Worm (Caenorhabditis elegans) whole organism, young adult: ENCODE measurements around the gene oac-24.

Experiments used
- B0336.3 ChIP-seq: fragments of 200-800 bp; sonication (Bioruptor generic); IDR thresholded peaks from 2 replicates; pipeline ENCODE4 v1.3.6; 2022; ENCODE audit warnings: missing genetic modification characterization, missing compliant biosample characterization
- F49E8.2 ChIP-seq: sonication (generic microtip); optimal IDR thresholded peaks from 3 replicates; lab custom pipeline; 2017; ENCODE audit warnings: missing genetic modification characterization, mild to moderate bottlenecking, missing compliant biosample characterization, antibody characterized with exemption, moderate library complexity; ENCODE audit not compliant: insufficient read depth
- F57C9.4 ChIP-seq: sonication (generic microtip); optimal IDR thresholded peaks from 2 replicates; lab custom pipeline; 2017; ENCODE audit warnings: mild to moderate bottlenecking, missing genetic modification characterization, missing compliant biosample characterization
- K11D2.4 ChIP-seq: fragments of 200-800 bp; sonication (Bioruptor generic); IDR thresholded peaks from 2 replicates; pipeline ENCODE4 v1.3.6; 2022; ENCODE audit warnings: missing genetic modification reagents, missing genetic modification characterization, missing compliant biosample characterization
- K12H6.12 ChIP-seq: fragments of 200-800 bp; sonication (Bioruptor generic); optimal IDR thresholded peaks from 2 replicates; lab custom pipeline; 2018; ENCODE audit warnings: mild to moderate bottlenecking, missing genetic modification characterization, missing compliant biosample characterization
- Y53G8AR.9 ChIP-seq: fragments of 200-800 bp; sonication (Bioruptor generic); conservative IDR thresholded peaks from 2 replicates; pipeline ENCODE4 v1.3.6; 2022; ENCODE audit warnings: missing genetic modification reagents, missing genetic modification characterization, missing compliant biosample characterization
- Y67H2A.10 ChIP-seq: fragments of 200-800 bp; sonication (Bioruptor generic); conservative IDR thresholded peaks from 2 replicates; pipeline ENCODE4 v1.3.6; 2022; ENCODE audit warnings: missing genetic modification reagents, missing genetic modification characterization, missing compliant biosample characterization
- Y79H2A.3 ChIP-seq: fragments of 200-800 bp; sonication (Bioruptor generic); conservative IDR thresholded peaks from 2 replicates; pipeline ENCODE4 v1.3.6; 2022; ENCODE audit warnings: missing genetic modification reagents, missing genetic modification characterization, missing compliant biosample characterization
- ZK185.1 ChIP-seq: sonication (generic microtip); optimal IDR thresholded peaks from 2 replicates; lab custom pipeline; 2016; ENCODE audit warnings: mild to moderate bottlenecking, missing genetic modification characterization, missing compliant biosample characterization; ENCODE audit not compliant: poor library complexity, severe bottlenecking
- aptf-2 ChIP-seq: fragments of 200-800 bp; sonication (Bioruptor generic); conservative IDR thresholded peaks from 2 replicates; pipeline ENCODE4 v1.3.6; 2022; ENCODE audit warnings: missing genetic modification reagents, missing genetic modification characterization, missing compliant biosample characterization
- athp-1 ChIP-seq: sonication (generic microtip); optimal IDR thresholded peaks from 2 replicates; lab custom pipeline; 2017; ENCODE audit warnings: mild to moderate bottlenecking, missing genetic modification characterization, missing compliant biosample characterization
- bed-1 ChIP-seq: fragments of 200-800 bp; sonication (Bioruptor generic); IDR thresholded peaks from 2 replicates; pipeline ENCODE4 v1.3.6; 2022; ENCODE audit warnings: missing genetic modification reagents, missing genetic modification characterization, missing compliant biosample characterization
- bed-2 ChIP-seq: fragments of 200-800 bp; sonication (Bioruptor generic); IDR thresholded peaks from 2 replicates; pipeline ENCODE4 v1.3.6; 2022; ENCODE audit warnings: missing genetic modification reagents, missing genetic modification characterization, missing compliant biosample characterization
- cebp-1 ChIP-seq, 2 experiments: fragments of 200-800 bp in 1 of 2; sonication (Bioruptor generic) in 1 of 2; sonication (generic microtip) in 1 of 2; IDR thresholded peaks in 1 of 2; optimal IDR thresholded peaks in 1 of 2; 2 replicates each; pipeline versions ENCODE4 v1.3.6 to Lab custom; 2017 to 2022; ENCODE audit warnings: missing compliant biosample characterization in 2 of 2, missing genetic modification characterization in 2 of 2, mild to moderate bottlenecking in 1 of 2, missing genetic modification reagents in 1 of 2, moderate library complexity in 1 of 2
- cebp-2 ChIP-seq: fragments of 200-800 bp; sonication (Bioruptor generic); IDR thresholded peaks from 2 replicates; pipeline ENCODE4 v1.3.6; 2022; ENCODE audit warnings: missing genetic modification characterization, missing compliant biosample characterization
- ceh-40 ChIP-seq: fragments of 200-800 bp; sonication (Bioruptor generic); IDR thresholded peaks from 2 replicates; pipeline ENCODE4 v1.3.6; 2022; ENCODE audit warnings: missing genetic modification characterization, missing compliant biosample characterization
- ceh-58 ChIP-seq: fragments of 200-800 bp; sonication (Bioruptor generic); IDR thresholded peaks from 2 replicates; pipeline ENCODE4 v1.3.6; 2022; ENCODE audit warnings: missing genetic modification characterization, missing compliant biosample characterization
- ceh-79 ChIP-seq: sonication (generic microtip); optimal IDR thresholded peaks from 2 replicates; lab custom pipeline; 2017; ENCODE audit warnings: mild to moderate bottlenecking, missing genetic modification characterization, missing compliant biosample characterization
- ceh-91 ChIP-seq: fragments of 200-800 bp; sonication (Bioruptor generic); IDR thresholded peaks from 2 replicates; pipeline ENCODE4 v1.3.6; 2022; ENCODE audit warnings: missing genetic modification reagents, missing genetic modification characterization, missing compliant biosample characterization
- die-1 ChIP-seq: sonication (generic microtip); optimal IDR thresholded peaks from 2 replicates; lab custom pipeline; 2016; ENCODE audit warnings: missing genotype, mild to moderate bottlenecking, missing genetic modification characterization, missing compliant biosample characterization
- dpl-1 ChIP-seq: fragments of 150-350 bp; optimal IDR thresholded peaks from 2 replicates; lab custom pipeline; 2014; ENCODE audit warnings: missing biosample characterization, missing genetic modification reagents, missing genetic modification characterization
- hlh-26 ChIP-seq: fragments of 200-800 bp; sonication (Bioruptor generic); conservative IDR thresholded peaks from 2 replicates; pipeline ENCODE4 v1.3.6; 2022; ENCODE audit warnings: missing genetic modification reagents, missing genetic modification characterization, missing compliant biosample characterization
- hmg-1.2 ChIP-seq: fragments of 200-800 bp; sonication (Bioruptor generic); IDR thresholded peaks from 2 replicates; pipeline ENCODE4 v1.3.6; 2022; ENCODE audit warnings: missing genetic modification reagents, missing genetic modification characterization, missing compliant biosample characterization
- hmg-20 ChIP-seq: fragments of 200-800 bp; sonication (Bioruptor generic); IDR thresholded peaks from 2 replicates; pipeline ENCODE4 v1.3.6; 2022; ENCODE audit warnings: missing genetic modification reagents, missing genetic modification characterization, missing compliant biosample characterization
- hrde-1 ChIP-seq: sonication (generic microtip); optimal IDR thresholded peaks from 2 replicates; lab custom pipeline; 2016; ENCODE audit warnings: missing genetic modification characterization, mild to moderate bottlenecking, missing compliant biosample characterization, moderate library complexity, missing genotype, missing genetic modification reagents, borderline replicate concordance
- lag-1 ChIP-seq: fragments of 200-800 bp; sonication (Bioruptor generic); IDR thresholded peaks from 2 replicates; pipeline ENCODE4 v1.3.6; 2022; ENCODE audit warnings: missing genetic modification reagents, missing genetic modification characterization, missing compliant biosample characterization
- let-607 ChIP-seq, 2 experiments: fragments of 200-800 bp in 1 of 2; sonication (Bioruptor generic) in 1 of 2; sonication (generic microtip) in 1 of 2; optimal IDR thresholded peaks; 2 replicates each; lab custom pipeline; 2016 to 2018; ENCODE audit warnings: mild to moderate bottlenecking in 2 of 2, missing compliant biosample characterization in 2 of 2, missing genetic modification characterization in 2 of 2, moderate library complexity in 2 of 2, missing genotype in 1 of 2
- lin-35 ChIP-seq, 3 experiments: fragments of 150-350 bp in 2 of 3; sonication (generic microtip) in 1 of 3; optimal IDR thresholded peaks; 2 replicates each; lab custom pipeline; 2014 to 2018; ENCODE audit warnings: missing biosample characterization in 3 of 3, missing genetic modification characterization in 3 of 3, missing genetic modification reagents in 3 of 3
- lsl-1 ChIP-seq: fragments of 200-800 bp; sonication (Bioruptor generic); optimal IDR thresholded peaks from 2 replicates; lab custom pipeline; 2018; ENCODE audit warnings: mild to moderate bottlenecking, missing genetic modification characterization, moderate library complexity, missing compliant biosample characterization
- madf-10 ChIP-seq: sonication (generic microtip); optimal IDR thresholded peaks from 2 replicates; lab custom pipeline; 2016; ENCODE audit warnings: mild to moderate bottlenecking, missing genetic modification characterization, missing compliant biosample characterization
- mel-28 ChIP-seq: sonication (generic microtip); optimal IDR thresholded peaks from 2 replicates; lab custom pipeline; 2016; ENCODE audit warnings: borderline replicate concordance, mild to moderate bottlenecking, missing genetic modification characterization, missing compliant biosample characterization
- mes-4 ChIP-seq: sonication (generic microtip); optimal IDR thresholded peaks from 2 replicates; lab custom pipeline; 2016; ENCODE audit warnings: missing genotype, missing genetic modification characterization, missing compliant biosample characterization
- mxl-1 ChIP-seq: sonication (generic microtip); optimal IDR thresholded peaks from 2 replicates; lab custom pipeline; 2016; ENCODE audit warnings: missing genetic modification characterization, missing compliant biosample characterization
- nfya-2 ChIP-seq: fragments of 200-800 bp; sonication (Bioruptor generic); IDR thresholded peaks from 2 replicates; pipeline ENCODE4 v1.3.6; 2022; ENCODE audit warnings: missing genetic modification reagents, missing genetic modification characterization, missing compliant biosample characterization
- nfyb-1 ChIP-seq: fragments of 200-800 bp; sonication (Bioruptor generic); IDR thresholded peaks from 2 replicates; pipeline ENCODE4 v1.3.6; 2022; ENCODE audit warnings: missing genetic modification reagents, missing genetic modification characterization, missing compliant biosample characterization
- nhr-120 ChIP-seq: fragments of 200-800 bp; sonication (Bioruptor generic); IDR thresholded peaks from 2 replicates; pipeline ENCODE4 v1.3.6; 2022; ENCODE audit warnings: missing genetic modification characterization, missing compliant biosample characterization
- nhr-27 ChIP-seq: fragments of 200-800 bp; sonication (Bioruptor generic); optimal IDR thresholded peaks from 2 replicates; lab custom pipeline; 2018; ENCODE audit warnings: mild to moderate bottlenecking, missing genetic modification characterization, moderate library complexity, missing compliant biosample characterization
- sdz-38 ChIP-seq: sonication (generic microtip); optimal IDR thresholded peaks from 2 replicates; lab custom pipeline; 2016; ENCODE audit warnings: missing genotype, missing genetic modification characterization, missing compliant biosample characterization
- somi-1 ChIP-seq: fragments of 200-800 bp; sonication (Bioruptor generic); optimal IDR thresholded peaks from 2 replicates; lab custom pipeline; 2018; ENCODE audit warnings: mild to moderate bottlenecking, missing genetic modification characterization, missing compliant biosample characterization
- xnd-1 ChIP-seq: sonication (generic microtip); optimal IDR thresholded peaks from 2 replicates; lab custom pipeline; 2016; ENCODE audit warnings: missing genotype, missing genetic modification reagents, missing genetic modification characterization, missing compliant biosample characterization
- zfh-2 ChIP-seq: fragments of 200-800 bp; sonication (Bioruptor generic); conservative IDR thresholded peaks from 2 replicates; pipeline ENCODE4 v1.3.6; 2022; ENCODE audit warnings: missing genetic modification reagents, missing genetic modification characterization, missing compliant biosample characterization
- zim-3 ChIP-seq: sonication (generic microtip); optimal IDR thresholded peaks from 2 replicates; lab custom pipeline; 2017; ENCODE audit warnings: mild to moderate bottlenecking, missing genetic modification characterization, moderate library complexity, missing compliant biosample characterization
- ztf-25 ChIP-seq: fragments of 200-800 bp; sonication (Bioruptor generic); IDR thresholded peaks from 2 replicates; pipeline ENCODE4 v1.3.6; 2022; ENCODE audit warnings: missing genetic modification reagents, missing genetic modification characterization, missing compliant biosample characterization
- ztf-26 ChIP-seq: sonication (generic microtip); optimal IDR thresholded peaks from 2 replicates; lab custom pipeline; 2017; ENCODE audit warnings: missing genetic modification characterization, missing compliant biosample characterization
- ztf-3 ChIP-seq: fragments of 200-800 bp; sonication (Bioruptor generic); optimal IDR thresholded peaks from 2 replicates; lab custom pipeline; 2018; ENCODE audit warnings: mild to moderate bottlenecking, missing genetic modification characterization, missing compliant biosample characterization

oac-24 gene

ce11 chrV:4687944-4688505, 22.5 kb upstream of the oac-24 start, which contains the start of gene K03B4.2 (continued):
- no peak for TF ChIP-seq hrde-1 (tag; lab: Kevin White, UChicago)
- TF ChIP-seq bed-2 (GFP tag; lab: Robert Waterston, UW) = no peak
- no peak for TF ChIP-seq ztf-25 (GFP tag; lab: Robert Waterston, UW)
- TF ChIP-seq lin-35 (GFP tag; optimal IDR thresholded peaks at IDR 0.05; lab: Kevin White, UChicago) = peak in 1 of 3 experiments; percentile 15
- TF ChIP-seq zfh-2 = peak; percentile 64

ce11 chrV:4689234-4689633, 21.3 kb upstream of the oac-24 start, which contains the start of gene K03B4.1:
TSS of gene K03B4.1 (plus strand) at chrV:4689330.
- no peak for TF ChIP-seq ZK185.1 (tag; lab: Kevin White, UChicago)
- no peak for TF ChIP-seq K11D2.4 (GFP tag; lab: Robert Waterston, UW)
- no peak for TF ChIP-seq lin-35 (GFP tag; optimal IDR thresholded peaks at IDR 0.05; lab: Kevin White, UChicago)
- no peak for TF ChIP-seq aptf-2 (GFP tag; lab: Robert Waterston, UW)
- TF ChIP-seq mes-4 (tag; lab: Kevin White, UChicago) = no peak
- peak; percentile 56 for TF ChIP-seq zim-3 (tag; lab: Kevin White, UChicago)
- no peak for TF ChIP-seq lag-1 (GFP tag; lab: Robert Waterston, UW)
- TF ChIP-seq sdz-38 (tag; lab: Kevin White, UChicago) = no peak
- peak; percentile 50; the same call in 1 of the 2 replicates for TF ChIP-seq ceh-58 (GFP tag; lab: Robert Waterston, UW)
- TF ChIP-seq hrde-1 (tag; lab: Kevin White, UChicago) = peak; percentile 32
- peak; percentile 14 for TF ChIP-seq die-1 (tag; lab: Kevin White, UChicago)
- TF ChIP-seq mxl-1 (tag; lab: Kevin White, UChicago) = no peak
- TF ChIP-seq athp-1 (tag; lab: Kevin White, UChicago) = peak; percentile 49
- TF ChIP-seq nhr-27 (tag; lab: Kevin White, UChicago) = no peak
- no peak for TF ChIP-seq somi-1 (GFP tag; lab: Kevin White, UChicago)
- no peak for TF ChIP-seq ztf-3 (GFP tag; lab: Kevin White, UChicago)
- no peak for TF ChIP-seq let-607 (tag; optimal IDR thresholded peaks at IDR 0.05; lab: Kevin White, UChicago)
- no peak for TF ChIP-seq ceh-40 (GFP tag; lab: Robert Waterston, UW)
- TF ChIP-seq hlh-26 (GFP tag; lab: Robert Waterston, UW) = no peak
- TF ChIP-seq Y79H2A.3 = no peak
- TF ChIP-seq nhr-120 (GFP tag; lab: Robert Waterston, UW) = no peak
- no peak for TF ChIP-seq bed-1 (GFP tag; lab: Robert Waterston, UW)
- no peak for TF ChIP-seq hmg-1.2 (GFP tag; lab: Robert Waterston, UW)
- peak; percentile 46 for TF ChIP-seq ceh-79 (tag; lab: Kevin White, UChicago)
- TF ChIP-seq xnd-1 (tag; lab: Kevin White, UChicago) = no peak
- TF ChIP-seq madf-10 (tag; lab: Kevin White, UChicago) = no peak
- no peak for TF ChIP-seq F49E8.2
- TF ChIP-seq K12H6.12 (tag; lab: Kevin White, UChicago) = no peak
- TF ChIP-seq nfya-2 = no peak
- TF ChIP-seq Y67H2A.10 = no peak
- 0 out of 2 replicates have a peak, but pooled peaks have one; percentile 9 for TF ChIP-seq cebp-2 (GFP tag; lab: Robert Waterston, UW)
- TF ChIP-seq hmg-20 (GFP tag; lab: Robert Waterston, UW) = no peak; the same call in 1 of the 2 replicates
- no peak for TF ChIP-seq ceh-91 (GFP tag; lab: Robert Waterston, UW)
- TF ChIP-seq B0336.3 = 0 out of 2 replicates have a peak, but pooled peaks have one; percentile 24
- peak; percentile 37; the same call in 1 of the 2 replicates for TF ChIP-seq Y53G8AR.9 (GFP tag; lab: Robert Waterston, UW)
- no peak for TF ChIP-seq mel-28 (tag; lab: Kevin White, UChicago)
- no peak for TF ChIP-seq cebp-1 (GFP tag; IDR thresholded peaks at IDR 0.05; lab: Robert Waterston, UW)
- no peak for TF ChIP-seq cebp-1 (tag; optimal IDR thresholded peaks at IDR 0.05; lab: Kevin White, UChicago)
- TF ChIP-seq dpl-1 (GFP tag; lab: Kevin White, UChicago) = no peak
- TF ChIP-seq lsl-1 (GFP tag; lab: Kevin White, UChicago) = no peak
- TF ChIP-seq F57C9.4 (tag; lab: Kevin White, UChicago) = no peak
- no peak for TF ChIP-seq ztf-26 (tag; lab: Kevin White, UChicago)
- TF ChIP-seq nfyb-1 (GFP tag; lab: Robert Waterston, UW) = peak; percentile 56; the same call in 1 of the 2 replicates
